Worm (Caenorhabditis elegans) whole organism, mixed stage, embryonic: Measurements from ENCODE around the gene fbxb-33.

Source experiments
- elt-3 ChIP-seq: fragments of 150-350 bp; optimal IDR thresholded peaks from 2 replicates; lab custom pipeline; 2014; ENCODE audit warnings: missing biosample characterization, missing genetic modification characterization
- lsy-2 ChIP-seq: fragments of 150-350 bp; optimal IDR thresholded peaks from 2 replicates; lab custom pipeline; 2014; ENCODE audit warnings: missing biosample characterization, missing genetic modification characterization
- mep-1 ChIP-seq: fragments of 150-350 bp; optimal IDR thresholded peaks from 2 replicates; lab custom pipeline; 2017; ENCODE audit warnings: missing biosample characterization, missing genetic modification reagents, missing genetic modification characterization, inconsistent platforms
- nhr-12 ChIP-seq: fragments of 150-350 bp; optimal IDR thresholded peaks from 2 replicates; lab custom pipeline; 2014; ENCODE audit warnings: missing biosample characterization, missing genetic modification characterization
- nhr-2 ChIP-seq: fragments of 150-350 bp; optimal IDR thresholded peaks from 2 replicates; lab custom pipeline; 2014; ENCODE audit warnings: missing biosample characterization, missing genetic modification characterization
- nhr-237 ChIP-seq: fragments of 150-350 bp; optimal IDR thresholded peaks from 2 replicates; lab custom pipeline; 2014; ENCODE audit warnings: missing biosample characterization, missing genetic modification characterization
- nhr-28 ChIP-seq: fragments of 150-350 bp; optimal IDR thresholded peaks from 2 replicates; lab custom pipeline; 2014; ENCODE audit warnings: missing biosample characterization, missing genetic modification characterization
- nhr-76 ChIP-seq: sonication (generic microtip); optimal IDR thresholded peaks from 2 replicates; lab custom pipeline; 2017; ENCODE audit warnings: missing biosample characterization, missing genetic modification characterization
- pha-4 ChIP-seq: fragments of 150-350 bp; optimal IDR thresholded peaks from 2 replicates; lab custom pipeline; 2018; ENCODE audit warnings: missing biosample characterization, missing genetic modification reagents, missing genetic modification characterization
- unc-39 ChIP-seq: fragments of 150-350 bp; optimal IDR thresholded peaks from 2 replicates; lab custom pipeline; 2014; ENCODE audit warnings: missing biosample characterization, missing genetic modification characterization

DNA sequence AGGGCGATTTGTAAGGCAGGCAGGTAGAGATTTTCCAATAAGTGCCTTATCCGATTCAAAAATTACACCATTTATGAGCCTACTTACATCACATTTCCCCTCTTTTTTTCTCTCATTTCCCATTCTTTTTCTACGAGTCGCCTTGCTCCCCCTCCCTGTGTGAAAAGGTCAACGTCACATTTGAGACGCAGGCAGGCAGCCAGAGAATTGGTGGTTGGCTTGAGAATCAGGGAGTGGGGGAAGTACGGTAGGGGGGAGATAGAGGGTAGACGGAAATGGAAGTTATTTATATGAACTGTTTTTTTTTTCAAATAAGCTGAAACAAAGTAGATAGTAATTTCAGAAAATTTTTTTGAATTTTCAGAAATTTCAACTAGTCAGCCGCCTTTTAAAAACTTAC is 30.6 kb upstream of the fbxb-33 start:
- TF ChIP-seq unc-39 (tag; lab: Kevin White, UChicago) (no peak), nhr-12 (tag; lab: Kevin White, UChicago) (no peak), nhr-76 (no peak), mep-1 (tag; lab: Kevin White, UChicago) (no peak), nhr-28 (tag; lab: Kevin White, UChicago) (no peak), nhr-2 (tag; lab: Kevin White, UChicago) (no peak), elt-3 (no peak), pha-4 (no peak), lsy-2 (tag; lab: Kevin White, UChicago) (no peak), nhr-237 (no peak)
